Worm (Caenorhabditis elegans) whole organism, dauer: ENCODE results near the gene srh-82.

Experiments used
- unc-62 ChIP-seq: sonication (generic microtip); optimal IDR thresholded peaks from 2 replicates; lab custom pipeline; 2017; ENCODE audit warnings: missing biosample characterization, missing genetic modification reagents, missing genetic modification characterization

The srh-82 gene

DNA sequence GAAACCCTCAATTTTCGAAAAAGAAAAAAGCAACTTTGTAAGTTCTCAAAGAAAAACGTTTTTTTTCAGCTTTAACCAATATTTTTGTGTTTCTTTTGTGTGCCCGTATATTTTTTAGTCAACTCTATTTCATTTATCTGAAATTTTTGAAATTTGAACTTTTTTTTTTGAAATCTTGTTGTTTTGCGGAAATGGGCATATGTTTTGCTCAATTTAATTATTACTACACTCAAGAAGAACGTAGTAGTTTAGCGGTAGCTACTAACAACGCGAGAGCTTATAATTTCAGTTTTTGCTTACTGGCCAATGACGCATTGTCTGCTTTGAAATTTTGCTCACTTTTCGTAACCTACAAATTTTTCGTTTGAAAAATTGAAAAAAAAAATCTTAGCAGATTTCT is at the start of gene srh-82:
Gene srh-82 (plus strand): TSS at position 301 of the 400 bp plus-strand sequence.
- TF ChIP-seq unc-62 (GFP tag; lab: Kevin White, UChicago): no peak

ce11 chrV:102165-102564 is 42.7 kb upstream of the srh-82 start:
- TF ChIP-seq unc-62 (GFP tag; lab: Kevin White, UChicago): no peak

ce11 chrV:103043-103702 is 41.7 kb upstream of the srh-82 start:
- TF ChIP-seq unc-62 (GFP tag; lab: Kevin White, UChicago): no peak

ce11 chrV:103977-104376 is 40.9 kb upstream of the srh-82 start, which contains the start of gene rps-27:
rps-27 (minus strand) TSS chrV:104077.
- TF ChIP-seq unc-62 (GFP tag; lab: Kevin White, UChicago): no peak

ce11 chrV:104474-104873 is 40.4 kb upstream of the srh-82 start, which contains the start of gene picd-1:
picd-1 (plus strand) TSS chrV:104825.
- no peak for TF ChIP-seq unc-62 (GFP tag; lab: Kevin White, UChicago)

- no peak for TF ChIP-seq unc-62 (GFP tag; lab: Kevin White, UChicago)
Measured at ce11 chrV:116243-116642, 28.7 kb upstream of the srh-82 start.

DNA sequence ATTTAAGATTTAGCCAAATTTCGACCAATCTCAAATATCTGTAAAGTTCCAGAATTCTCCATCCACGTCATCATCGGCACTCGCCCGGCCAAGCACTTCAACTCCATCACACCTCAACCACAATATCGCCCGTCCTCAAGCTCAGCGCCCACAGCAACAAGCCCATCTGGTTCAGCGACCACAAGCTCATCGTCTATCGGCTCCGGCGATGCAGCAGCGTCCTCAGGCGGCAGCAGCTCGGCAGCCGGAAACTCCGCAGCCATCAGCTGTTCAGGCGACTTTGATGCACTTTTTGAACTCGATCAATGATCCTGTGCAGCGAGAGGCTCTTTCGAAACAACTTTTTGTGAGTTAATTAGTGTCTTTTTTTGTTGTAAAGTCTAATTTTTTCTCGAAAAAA is 27.6 kb upstream of the srh-82 start:
- no peak for TF ChIP-seq unc-62 (GFP tag; lab: Kevin White, UChicago)

DNA sequence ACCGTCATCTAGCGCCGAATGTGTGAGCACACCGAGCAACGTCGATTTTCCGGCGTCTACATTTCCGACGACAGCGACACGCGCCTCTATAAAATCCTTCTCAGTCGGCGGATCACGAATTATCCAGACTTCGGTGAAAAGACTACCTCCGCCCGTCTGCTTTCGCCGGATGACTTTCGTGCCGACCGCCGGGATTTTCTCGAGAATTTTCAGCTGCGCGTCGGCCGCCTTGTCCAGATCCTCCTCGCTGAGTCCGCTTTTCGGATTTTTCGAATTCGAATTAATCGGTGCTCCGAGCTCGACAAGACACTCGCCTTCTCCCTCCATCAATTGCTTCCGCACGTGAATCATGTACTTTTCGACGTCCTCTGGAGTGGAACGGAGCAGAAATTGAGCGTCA is 22.6 kb upstream of the srh-82 start:
- TF ChIP-seq unc-62 (GFP tag; lab: Kevin White, UChicago): no peak

ce11 chrV:122750-123149 is 22.1 kb upstream of the srh-82 start, which contains the start of gene cgp-1:
cgp-1 (minus strand) TSS chrV:122789.
- TF ChIP-seq unc-62 (GFP tag; lab: Kevin White, UChicago): no peak

DNA sequence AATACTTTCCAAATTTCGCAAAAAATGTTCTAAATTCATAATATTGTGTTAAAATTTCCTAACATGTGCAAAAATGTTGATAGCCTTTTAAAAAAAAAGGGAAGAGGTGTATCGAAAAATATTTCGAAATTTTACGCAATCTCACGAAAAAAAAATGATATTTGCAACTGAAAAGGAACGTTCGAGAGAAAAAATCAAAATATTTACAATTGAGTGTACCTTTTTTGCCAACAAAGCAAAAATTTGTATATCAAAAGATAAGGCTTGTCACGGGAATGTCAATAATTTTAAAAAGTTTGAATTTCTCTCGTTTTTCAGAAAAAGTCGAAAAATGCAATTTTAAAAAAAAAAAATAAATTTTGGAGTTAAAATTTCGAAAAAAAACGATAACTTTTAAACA is 21.4 kb upstream of the srh-82 start:
- TF ChIP-seq unc-62 (GFP tag; lab: Kevin White, UChicago): no peak

DNA sequence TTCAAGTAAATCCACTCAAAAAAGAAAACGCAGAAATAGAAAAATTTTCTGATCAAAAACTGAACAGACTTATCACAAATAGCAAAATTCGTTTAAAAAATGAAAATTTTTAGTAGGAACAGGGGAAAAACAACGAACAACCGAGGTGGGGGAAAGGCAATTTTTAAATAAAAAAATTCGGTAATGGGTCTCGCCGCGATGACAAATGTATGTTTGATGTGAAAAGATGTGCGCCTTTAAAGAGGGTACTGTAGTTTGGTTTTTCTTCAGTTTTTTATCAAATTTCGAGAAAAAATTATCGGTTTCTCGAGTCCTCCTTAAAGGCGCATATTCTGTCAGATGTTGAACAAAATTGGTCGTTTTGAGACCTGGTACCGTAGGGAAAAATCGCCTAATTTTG is 21.0 kb upstream of the srh-82 start:
- no peak for TF ChIP-seq unc-62 (GFP tag; lab: Kevin White, UChicago)

DNA sequence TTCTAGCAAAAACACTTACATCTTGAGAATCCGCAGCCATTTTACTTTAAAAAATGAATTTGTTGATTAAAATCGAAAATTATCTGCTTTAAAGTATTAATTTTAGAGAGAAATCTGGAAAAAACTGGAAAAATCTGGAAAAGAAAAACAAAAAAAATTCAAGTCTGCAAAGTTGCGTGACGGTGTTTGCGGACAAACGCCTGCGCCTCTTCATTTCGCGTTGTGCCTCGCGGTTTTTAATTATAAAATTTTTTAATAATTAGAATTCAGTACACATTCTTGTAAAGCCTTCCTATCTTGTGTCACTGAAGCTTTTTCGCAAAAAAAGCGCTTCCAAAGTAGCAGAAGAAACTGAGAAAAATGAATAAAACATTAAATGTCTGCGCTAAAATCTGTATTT is 18.3 kb upstream of the srh-82 start, which contains the start of gene W03F9.1:
Gene W03F9.1 (minus strand): TSS at position 109 of the 400 bp plus-strand sequence.
- no peak for TF ChIP-seq unc-62 (GFP tag; lab: Kevin White, UChicago)

ce11 chrV:127882-128281 is 17.0 kb upstream of the srh-82 start, which contains the start of the genes W03F9.2 and sftb-2:
W03F9.2 (minus strand) TSS chrV:128034.
sftb-2 (plus strand) TSS chrV:128237.
- no peak for TF ChIP-seq unc-62 (GFP tag; lab: Kevin White, UChicago)

- no peak for TF ChIP-seq unc-62 (GFP tag; lab: Kevin White, UChicago)
Measured at ce11 chrV:130186-130585, 14.7 kb upstream of the srh-82 start.

- no peak for TF ChIP-seq unc-62 (GFP tag; lab: Kevin White, UChicago)
Measured at ce11 chrV:137667-138066, 7.2 kb upstream of the srh-82 start.

- no peak for TF ChIP-seq unc-62 (GFP tag; lab: Kevin White, UChicago)
Measured at ce11 chrV:138592-138991, 6.3 kb upstream of the srh-82 start, which contains the start of gene W03F9.9. W03F9.9 (plus strand) TSS chrV:138892.

DNA sequence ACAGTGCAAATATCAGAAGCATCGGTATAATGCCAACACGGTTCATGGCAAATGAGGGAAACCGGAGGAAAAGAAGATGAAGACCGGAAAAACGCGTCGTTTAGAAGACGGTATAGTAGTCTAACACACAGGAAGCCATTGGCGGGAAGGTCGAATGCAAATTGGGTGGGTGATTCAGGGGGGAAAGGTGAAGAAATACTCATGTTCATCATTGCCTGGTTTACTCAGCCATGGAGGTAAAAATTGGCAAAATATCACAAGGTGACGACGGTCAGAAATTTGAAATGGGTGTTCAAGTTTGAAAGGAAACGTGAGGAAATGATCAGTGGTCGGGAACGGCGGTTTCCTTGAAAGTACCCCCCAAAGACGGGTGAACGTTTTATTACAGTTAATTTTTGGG is 3.6 kb upstream of the srh-82 start, which contains the start of gene W03F9.11:
Gene W03F9.11 (minus strand): TSS at position 101 of the 400 bp plus-strand sequence.
- no peak for TF ChIP-seq unc-62 (GFP tag; lab: Kevin White, UChicago)
